Worm (Caenorhabditis elegans) whole organism, young adult: ENCODE data around the gene R148.8.

Experiments used
- B0336.3 ChIP-seq: fragments of 200-800 bp; sonication (Bioruptor generic); IDR thresholded peaks from 2 replicates; pipeline ENCODE4 v1.3.6; 2022; ENCODE audit warnings: missing genetic modification characterization, missing compliant biosample characterization
- T07F8.4 ChIP-seq: sonication (generic microtip); optimal IDR thresholded peaks from 2 replicates; lab custom pipeline; 2016; ENCODE audit warnings: mild to moderate bottlenecking, missing genetic modification characterization, moderate library complexity, missing compliant biosample characterization
- bed-1 ChIP-seq: fragments of 200-800 bp; sonication (Bioruptor generic); IDR thresholded peaks from 2 replicates; pipeline ENCODE4 v1.3.6; 2022; ENCODE audit warnings: missing genetic modification reagents, missing genetic modification characterization, missing compliant biosample characterization
- bed-2 ChIP-seq: fragments of 200-800 bp; sonication (Bioruptor generic); IDR thresholded peaks from 2 replicates; pipeline ENCODE4 v1.3.6; 2022; ENCODE audit warnings: missing genetic modification reagents, missing genetic modification characterization, missing compliant biosample characterization
- ceh-27 ChIP-seq: fragments of 200-800 bp; sonication (Bioruptor generic); optimal IDR thresholded peaks from 2 replicates; lab custom pipeline; 2018; ENCODE audit warnings: mild to moderate bottlenecking, missing genetic modification characterization, moderate library complexity, missing compliant biosample characterization
- dpl-1 ChIP-seq: fragments of 150-350 bp; optimal IDR thresholded peaks from 2 replicates; lab custom pipeline; 2014; ENCODE audit warnings: missing biosample characterization, missing genetic modification reagents, missing genetic modification characterization
- ets-4 ChIP-seq: fragments of 200-800 bp; sonication (Bioruptor generic); optimal IDR thresholded peaks from 2 replicates; lab custom pipeline; 2018; ENCODE audit warnings: mild to moderate bottlenecking, missing genetic modification characterization, missing compliant biosample characterization
- madf-8 ChIP-seq: fragments of 200-800 bp; sonication (Bioruptor generic); conservative IDR thresholded peaks from 2 replicates; pipeline ENCODE4 v1.3.6; 2022; ENCODE audit warnings: missing genetic modification reagents, missing genetic modification characterization, missing compliant biosample characterization
- snpc-4 ChIP-seq, 5 experiments: fragments of 150-350 bp in 1 of 5; sonication (generic microtip) in 4 of 5; optimal IDR thresholded peaks; 2 replicates each; lab custom pipeline; 2014 to 2018; ENCODE audit warnings: missing genetic modification characterization in 5 of 5, missing biosample characterization in 3 of 5, antibody characterized with exemption in 2 of 5, mild to moderate bottlenecking in 2 of 5, missing compliant biosample characterization in 2 of 5, missing genotype in 2 of 5, moderate library complexity in 2 of 5, missing genetic modification reagents in 1 of 5
- unc-62 ChIP-seq: fragments of 150-350 bp; optimal IDR thresholded peaks from 2 replicates; lab custom pipeline; 2014; ENCODE audit warnings: missing biosample characterization, missing genetic modification reagents, missing genetic modification characterization
- ztf-22 ChIP-seq: fragments of 200-800 bp; sonication (Bioruptor generic); optimal IDR thresholded peaks from 2 replicates; lab custom pipeline; 2018; ENCODE audit warnings: mild to moderate bottlenecking, missing genetic modification characterization, moderate library complexity, missing compliant biosample characterization

DNA sequence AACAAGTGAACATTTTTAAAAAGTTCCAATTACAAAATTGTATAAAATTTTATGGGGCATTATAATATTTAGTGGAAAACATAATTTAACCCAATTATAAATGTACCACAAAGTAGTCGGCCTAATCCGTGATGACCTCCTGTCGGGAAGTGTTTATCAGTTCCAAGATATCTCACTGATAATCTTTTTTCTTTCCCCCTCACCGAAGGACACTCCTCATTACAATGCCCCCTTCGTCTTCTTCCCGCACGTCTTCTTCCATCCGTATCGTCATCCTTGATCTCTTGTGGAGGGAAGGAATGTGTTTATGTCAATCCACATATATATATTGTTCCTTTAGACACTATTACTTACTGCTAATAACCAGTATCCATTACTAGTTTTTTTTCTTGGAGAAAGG, 26.0 kb upstream of the R148.8 start, which contains the start of gene R148.5:
- TF ChIP-seq unc-62 (GFP tag; lab: Kevin White, UChicago) (no peak), bed-1 (GFP tag; lab: Robert Waterston, UW) (no peak), ztf-22 (GFP tag; lab: Kevin White, UChicago) (no peak), T07F8.4 (tag; lab: Kevin White, UChicago) (no peak), ceh-27 (GFP tag; lab: Kevin White, UChicago) (no peak), snpc-4 (GFP tag; optimal IDR thresholded peaks at IDR 0.05; lab: Kevin White, UChicago) (no peak), snpc-4 (tag; optimal IDR thresholded peaks at IDR 0.05; lab: Kevin White, UChicago) (no peak), B0336.3 (GFP tag; lab: Robert Waterston, UW) (no peak), dpl-1 (GFP tag; lab: Kevin White, UChicago) (no peak), madf-8 (GFP tag; lab: Robert Waterston, UW) (no peak), ets-4 (GFP tag; lab: Kevin White, UChicago) (no peak), bed-2 (no peak)
